Worm (Caenorhabditis elegans) whole organism, late embryonic: ENCODE data around the gene F20D1.3.

Experiments used
- F13H6.1 ChIP-seq: sonication (generic microtip); optimal IDR thresholded peaks from 2 replicates; lab custom pipeline; 2016; ENCODE audit warnings: missing genetic modification characterization, missing compliant biosample characterization
- K02D7.2 ChIP-seq: sonication (generic microtip); optimal IDR thresholded peaks from 2 replicates; lab custom pipeline; 2017; ENCODE audit warnings: mild to moderate bottlenecking, missing genetic modification characterization, missing compliant biosample characterization
- ama-1 ChIP-seq: fragments of 150-350 bp; optimal IDR thresholded peaks from 2 replicates; lab custom pipeline; 2014
- ceh-18 ChIP-seq: sonication (generic microtip); optimal IDR thresholded peaks from 2 replicates; lab custom pipeline; 2016; ENCODE audit warnings: missing genetic modification characterization, missing compliant biosample characterization
- che-1 ChIP-seq: sonication (generic microtip); optimal IDR thresholded peaks from 2 replicates; lab custom pipeline; 2016; ENCODE audit warnings: mild to moderate bottlenecking, missing genetic modification characterization, missing compliant biosample characterization
- hlh-13 ChIP-seq: fragments of 200-800 bp; sonication (Bioruptor generic); optimal IDR thresholded peaks from 2 replicates; lab custom pipeline; 2018; ENCODE audit warnings: mild to moderate bottlenecking, missing genetic modification characterization, missing compliant biosample characterization
- hlh-8 ChIP-seq: sonication (generic microtip); optimal IDR thresholded peaks from 2 replicates; lab custom pipeline; 2016; ENCODE audit warnings: missing genotype, missing genetic modification characterization, missing compliant biosample characterization
- tbx-2 ChIP-seq: sonication (generic microtip); optimal IDR thresholded peaks from 2 replicates; lab custom pipeline; 2016; ENCODE audit warnings: missing genetic modification characterization, missing compliant biosample characterization

- TF ChIP-seq ceh-18 (tag; lab: Kevin White, UChicago) (no peak), che-1 (no peak), K02D7.2 (no peak), F13H6.1 (no peak), ama-1 (lab: Kevin White, UChicago) (no peak), hlh-8 (tag; lab: Kevin White, UChicago) (no peak), hlh-13 (GFP tag; lab: Kevin White, UChicago) (no peak), tbx-2 (no peak)
Observed at ce11 chrX:14929512-14929911, 46.4 kb upstream of the F20D1.3 start.
